Worm (Caenorhabditis elegans) whole organism, L2 larva: Measurements from ENCODE around the gene del-2.
"Not testable (repeated sequence)": the region's sequence is repeated elsewhere in the genome, so short reads cannot be mapped to it uniquely, and the experiment has no call there.

Experiments
- F13H6.1 ChIP-seq: sonication (generic microtip); optimal IDR thresholded peaks from 2 replicates; lab custom pipeline; 2016; ENCODE audit warnings: missing genetic modification characterization, missing compliant biosample characterization
- alr-1 ChIP-seq: fragments of 150-350 bp; optimal IDR thresholded peaks from 2 replicates; lab custom pipeline; 2014; ENCODE audit warnings: missing biosample characterization, missing genetic modification characterization
- ceh-16 ChIP-seq: fragments of 150-350 bp; optimal IDR thresholded peaks from 2 replicates; lab custom pipeline; 2014; ENCODE audit warnings: missing biosample characterization, missing genetic modification characterization
- dmd-4 ChIP-seq: sonication (generic microtip); optimal IDR thresholded peaks from 2 replicates; lab custom pipeline; 2017; ENCODE audit warnings: missing biosample characterization, missing genetic modification characterization
- egl-27 ChIP-seq: sonication (generic microtip); optimal IDR thresholded peaks from 3 replicates; lab custom pipeline; 2017; ENCODE audit warnings: missing biosample characterization, missing genetic modification reagents, missing genetic modification characterization
- mab-5 ChIP-seq: fragments of 150-350 bp; optimal IDR thresholded peaks from 2 replicates; lab custom pipeline; 2014; ENCODE audit warnings: missing biosample characterization, missing genetic modification characterization
- nhr-12 ChIP-seq: fragments of 150-350 bp; optimal IDR thresholded peaks from 2 replicates; lab custom pipeline; 2014; ENCODE audit warnings: missing biosample characterization, missing genetic modification characterization
- nhr-237 ChIP-seq: fragments of 150-350 bp; optimal IDR thresholded peaks from 2 replicates; lab custom pipeline; 2014; ENCODE audit warnings: missing biosample characterization, missing genetic modification characterization
- nhr-6 ChIP-seq: fragments of 150-350 bp; optimal IDR thresholded peaks from 2 replicates; lab custom pipeline; 2014; ENCODE audit warnings: missing biosample characterization, missing genetic modification characterization
- nhr-77 ChIP-seq: fragments of 150-350 bp; optimal IDR thresholded peaks from 2 replicates; lab custom pipeline; 2014; ENCODE audit warnings: missing biosample characterization, missing genetic modification characterization
- unc-62 ChIP-seq: fragments of 150-350 bp; optimal IDR thresholded peaks from 2 replicates; lab custom pipeline; 2014; ENCODE audit warnings: missing biosample characterization, missing genetic modification reagents, missing genetic modification characterization
- zag-1 ChIP-seq: fragments of 150-350 bp; optimal IDR thresholded peaks from 2 replicates; lab custom pipeline; 2014; ENCODE audit warnings: missing biosample characterization, missing genetic modification characterization
- ztf-11 ChIP-seq: sonication (generic microtip); optimal IDR thresholded peaks from 2 replicates; lab custom pipeline; 2017; ENCODE audit warnings: missing biosample characterization, missing genetic modification characterization

DNA sequence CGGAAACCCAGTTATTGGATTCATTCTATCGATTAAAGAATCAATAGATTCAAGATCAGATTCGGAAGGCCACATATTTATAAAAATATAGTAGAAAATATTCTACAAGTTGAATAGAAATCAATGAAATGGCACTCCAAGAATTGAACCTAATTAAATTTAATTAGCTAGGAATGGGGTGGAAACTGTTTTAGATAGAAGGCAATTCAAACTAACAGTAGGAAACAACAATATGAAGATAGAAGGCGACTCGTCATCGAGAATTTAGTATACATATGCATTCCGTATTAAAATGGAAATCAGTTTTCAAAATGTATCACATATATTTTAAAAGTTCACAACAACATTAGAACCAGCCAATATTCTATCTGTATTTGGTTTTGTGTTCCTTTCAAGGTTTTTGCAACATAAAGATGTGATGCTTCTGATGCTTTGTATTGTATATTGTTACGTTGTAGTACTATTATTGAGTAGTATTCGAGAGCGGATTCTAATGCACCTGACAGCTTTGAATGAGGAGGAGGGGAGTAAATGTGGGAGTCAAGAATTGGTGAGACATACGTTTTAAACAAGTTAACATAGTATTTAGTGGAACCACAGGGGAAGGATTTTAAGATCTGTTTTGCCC is 45.9 kb downstream of the del-2 start, which contains the start of the genes F27C8.3 and F27C8.2:
- TF ChIP-seq nhr-6 (tag; lab: Kevin White, UChicago); unc-62 (GFP tag; lab: Kevin White, UChicago); egl-27 (tag; lab: Kevin White, UChicago); nhr-77 (tag; lab: Kevin White, UChicago); nhr-237 (tag; lab: Kevin White, UChicago); F13H6.1 (tag; lab: Kevin White, UChicago); dmd-4 (tag; lab: Kevin White, UChicago); nhr-12; zag-1 (tag; lab: Kevin White, UChicago); ceh-16; mab-5 (tag; lab: Kevin White, UChicago); ztf-11 (tag; lab: Kevin White, UChicago); alr-1 (tag; lab: Kevin White, UChicago): not testable (repeated sequence)
